Fruit fly (Drosophila melanogaster) whole organism, adult: ENCODE results near the gene La.

Source experiments
- CG11617 ChIP-seq: fragments of 200-800 bp; sonication (Bioruptor generic); optimal IDR thresholded peaks from 2 replicates; lab custom pipeline; 2017; ENCODE audit warnings: mild to moderate bottlenecking, missing biosample characterization, missing genetic modification reagents, missing genetic modification characterization
- CG12768 ChIP-seq: fragments of 200-800 bp; sonication (Bioruptor generic); optimal IDR thresholded peaks from 2 replicates; lab custom pipeline; 2017; ENCODE audit warnings: missing biosample characterization, missing genetic modification characterization, mild to moderate bottlenecking, moderate library complexity, missing genetic modification reagents
- CG14711 ChIP-seq: fragments of 200-800 bp; sonication (Bioruptor generic); optimal IDR thresholded peaks from 2 replicates; lab custom pipeline; 2018; ENCODE audit warnings: missing biosample characterization, mild to moderate bottlenecking, missing genetic modification characterization, moderate library complexity
- CG33017 ChIP-seq: fragments of 200-800 bp; sonication (Bioruptor generic); optimal IDR thresholded peaks from 2 replicates; lab custom pipeline; 2018; ENCODE audit warnings: missing biosample characterization, mild to moderate bottlenecking, missing genetic modification characterization, moderate library complexity
- CG7045 ChIP-seq: fragments of 200-800 bp; sonication (Bioruptor generic); optimal IDR thresholded peaks from 2 replicates; lab custom pipeline; 2017; ENCODE audit warnings: missing biosample characterization, mild to moderate bottlenecking, missing genetic modification characterization
- CG7101 ChIP-seq: fragments of 200-800 bp; sonication (Bioruptor generic); optimal IDR thresholded peaks from 2 replicates; lab custom pipeline; 2018; ENCODE audit warnings: missing biosample characterization, mild to moderate bottlenecking, missing genetic modification characterization, moderate library complexity
- Clk ChIP-seq: fragments of 200-800 bp; sonication (Bioruptor generic); optimal IDR thresholded peaks from 2 replicates; lab custom pipeline; 2017; ENCODE audit warnings: missing biosample characterization, missing genetic modification characterization
- Crg-1 ChIP-seq: fragments of 200-800 bp; sonication (Bioruptor generic); optimal IDR thresholded peaks from 2 replicates; lab custom pipeline; 2016; ENCODE audit warnings: missing biosample characterization, missing genetic modification characterization
- Hr96 ChIP-seq: fragments of 200-800 bp; sonication (Bioruptor generic); optimal IDR thresholded peaks from 2 replicates; lab custom pipeline; 2016; ENCODE audit warnings: missing biosample characterization, missing genetic modification characterization
- cic ChIP-seq: fragments of 200-800 bp; sonication (Bioruptor generic); optimal IDR thresholded peaks from 2 replicates; lab custom pipeline; 2017; ENCODE audit warnings: missing biosample characterization, mild to moderate bottlenecking, missing genetic modification characterization, moderate library complexity
- kay ChIP-seq: fragments of 200-800 bp; sonication (Bioruptor generic); peaks from one replicate; lab custom pipeline; 2016; ENCODE audit warnings: missing biosample characterization, missing genetic modification characterization, borderline replicate concordance
- ovo ChIP-seq: fragments of 200-800 bp; sonication (Bioruptor generic); optimal IDR thresholded peaks from 2 replicates; lab custom pipeline; 2016; ENCODE audit warnings: missing biosample characterization, missing genetic modification characterization
- pad ChIP-seq: fragments of 200-800 bp; sonication (Bioruptor generic); optimal IDR thresholded peaks from 3 replicates; lab custom pipeline; 2017; ENCODE audit warnings: missing biosample characterization, missing genetic modification characterization, mild to moderate bottlenecking, moderate library complexity, missing genetic modification reagents

DNA sequence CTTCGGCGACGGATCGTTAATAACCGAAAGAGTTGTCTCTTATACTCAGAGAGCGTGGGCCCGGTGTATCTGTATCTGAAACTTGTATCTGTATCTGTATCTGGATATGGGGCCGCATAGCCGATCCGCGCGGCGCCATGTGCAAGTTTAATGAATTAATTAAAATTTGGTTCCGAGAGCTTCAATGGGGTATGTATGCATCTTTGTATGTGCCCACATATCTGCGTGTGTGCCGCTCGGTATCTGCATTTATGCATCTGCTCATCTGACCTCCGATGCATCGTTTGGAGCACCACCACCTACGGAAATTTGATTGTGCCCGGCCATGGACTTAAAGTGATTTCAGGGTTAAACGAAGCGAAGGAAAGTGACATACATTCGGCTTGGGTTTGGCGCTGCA, 2.9 kb upstream of the La start:
- no peak for TF ChIP-seq CG33017 (tag; lab: Kevin White, UChicago)
- TF ChIP-seq CG14711: no peak
- TF ChIP-seq CG7045: no peak
- no peak for TF ChIP-seq pad
- no peak for TF ChIP-seq cic (GFP tag; lab: Kevin White, UChicago)
- TF ChIP-seq Hr96: no peak
- no peak for TF ChIP-seq Clk
- TF ChIP-seq Crg-1 (GFP tag; lab: Kevin White, UChicago): no peak
- no peak for TF ChIP-seq CG12768 (GFP tag; lab: Kevin White, UChicago)
- no peak for TF ChIP-seq ovo (GFP tag; lab: Kevin White, UChicago)
- no peak for TF ChIP-seq CG11617 (GFP tag; lab: Kevin White, UChicago)
- TF ChIP-seq CG7101 (tag; lab: Kevin White, UChicago): no peak
- no peak for TF ChIP-seq kay (GFP tag; lab: Kevin White, UChicago)
